Fruit fly (Drosophila melanogaster): Measurements from ENCODE around the gene ChAT.

DNA sequence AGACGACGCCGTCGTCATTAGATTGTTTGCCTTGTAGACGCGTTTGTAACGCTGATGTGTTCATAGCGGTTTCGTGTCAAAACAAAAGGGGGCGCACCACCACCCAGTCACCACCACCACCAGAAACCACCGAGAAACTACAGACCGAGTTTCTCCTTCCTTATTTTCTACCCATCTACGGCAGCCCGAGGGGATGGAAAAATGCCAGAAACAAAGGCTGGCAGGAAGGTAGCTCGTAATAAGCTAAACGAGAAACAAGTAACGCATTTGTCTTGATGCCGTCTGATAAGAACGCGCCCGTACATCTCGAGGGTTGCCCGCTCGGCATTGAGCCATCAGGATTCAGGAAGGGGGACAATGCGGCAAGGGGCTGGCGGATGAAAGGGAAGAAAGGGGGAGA lies 2.2 kb downstream of the ChAT start:
- TF ChIP-seq Pif1A (GFP tag; optimal IDR thresholded peaks at IDR 0.05) (no peak), CG15710 (tag; optimal IDR thresholded peaks at IDR 0.05) (no peak), rn (GFP tag; IDR thresholded peaks at IDR 0.05) (no peak), EcR (GFP tag; optimal IDR thresholded peaks at IDR 0.05) (no peak), D1 (tag; optimal IDR thresholded peaks at IDR 0.05) (no peak), CG14655 (GFP tag; optimal IDR thresholded peaks at IDR 0.05) (no peak), Pif1B (GFP tag; optimal IDR thresholded peaks at IDR 0.05) (no peak), CG34367 (tag; optimal IDR thresholded peaks at IDR 0.05) (no peak), Ets98B (GFP tag; IDR thresholded peaks at IDR 0.05) (no peak), CG10348 (GFP tag; IDR thresholded peaks at IDR 0.05) (no peak), CG13204 (GFP tag; optimal IDR thresholded peaks at IDR 0.05) (no peak)

All from whole organism, pupa.